Fruit fly (Drosophila melanogaster): Measurements from ENCODE around the gene CG32148.

Gene CG32148

dm6 chr3L:15013957-15014692, 9.2 kb upstream of the CG32148 start, which contains the start of gene Reck (continued):
- TF ChIP-seq nom (GFP tag; optimal IDR thresholded peaks at IDR 0.05) (peak; percentile 80), Hr51 (GFP tag; optimal IDR thresholded peaks at IDR 0.05) (peak; percentile 48 to 90), CG34224 (GFP tag; IDR thresholded peaks at IDR 0.05; ENCODE audit: partially characterized antibody) (no peak), CG32532 (GFP tag; IDR thresholded peaks at IDR 0.05) (peak; percentile 80; the same call in 1 of the 2 replicates), CG6689 (GFP tag; IDR thresholded peaks at IDR 0.05) (no peak), CrebB (tag; optimal IDR thresholded peaks at IDR 0.05) (peak; percentile 52), ttk (GFP tag; IDR thresholded peaks at IDR 0.05) (peak; percentile 44; the same call in 1 of the 2 replicates), CG11560 (tag; IDR thresholded peaks at IDR 0.05) (no peak), CG16779 (GFP tag; IDR thresholded peaks at IDR 0.05) (0 out of 2 replicates have a peak, but pooled peaks have one; percentile 11), stc (GFP tag; IDR thresholded peaks at IDR 0.05) (peak; percentile 85), CG5953 (GFP tag; IDR thresholded peaks at IDR 0.05) (peak; percentile 89), slp2 (GFP tag; optimal IDR thresholded peaks at IDR 0.05) (peak; percentile 35), MBD-R2 (GFP tag; IDR thresholded peaks at IDR 0.05) (no peak; the same call in 1 of the 2 replicates), crc (GFP tag; optimal IDR thresholded peaks at IDR 0.05) (peak; percentile 13), CG11504 (tag; optimal IDR thresholded peaks at IDR 0.05) (peak; percentile 87), CG7928 (GFP tag; optimal IDR thresholded peaks at IDR 0.05) (peak; percentile 5), CG31365 (tag; optimal IDR thresholded peaks at IDR 0.05) (peak; percentile 98), maf-S (GFP tag; optimal IDR thresholded peaks at IDR 0.05) (peak; percentile 15), CG3281 (GFP tag; optimal IDR thresholded peaks at IDR 0.05) (peak; percentile 84), CG4854 (GFP tag; optimal IDR thresholded peaks at IDR 0.05) (peak; percentile 81), ssp (GFP tag; IDR thresholded peaks at IDR 0.05) (peak; percentile 39; the same call in 1 of the 2 replicates), CG32767 (GFP tag; IDR thresholded peaks at IDR 0.05) (0 out of 2 replicates have a peak, but pooled peaks have one; percentile 19), chinmo (GFP tag; IDR thresholded peaks at IDR 0.05; ENCODE audit: partially characterized antibody) (no peak), CG18599 (GFP tag; optimal IDR thresholded peaks at IDR 0.05) (peak; percentile 86), HmgZ (tag; optimal IDR thresholded peaks at IDR 0.05) (no peak), CG1832 (GFP tag; optimal IDR thresholded peaks at IDR 0.05) (no peak), zen (tag; optimal IDR thresholded peaks at IDR 0.05) (peak; percentile 81), Gug (GFP tag; IDR thresholded peaks at IDR 0.05) (peak; percentile 64; the same call in 2 of the 4 replicates), Myb (GFP tag; optimal IDR thresholded peaks at IDR 0.05) (no peak), croc (GFP tag; conservative IDR thresholded peaks at IDR 0.05) (peak; percentile 38; the same call in 1 of the 3 replicates), mld (GFP tag; IDR thresholded peaks at IDR 0.05; ENCODE audit: partially characterized antibody) (no peak), CG8281 (tag; optimal IDR thresholded peaks at IDR 0.05) (peak; percentile 56), sisA (GFP tag; IDR thresholded peaks at IDR 0.05) (peak; percentile 84), NC2α (GFP tag; optimal IDR thresholded peaks at IDR 0.05) (peak; percentile 21), Opbp (GFP tag; IDR thresholded peaks at IDR 0.05; ENCODE audit: partially characterized antibody) (no peak), CG10274 (GFP tag; optimal IDR thresholded peaks at IDR 0.05) (peak; percentile 45), CG32772 (GFP tag; IDR thresholded peaks at IDR 0.05) (peak; percentile 55), eyg (GFP tag; optimal IDR thresholded peaks at IDR 0.05) (no peak), tap (tag; optimal IDR thresholded peaks at IDR 0.05) (peak; percentile 87), zen2 (GFP tag; IDR thresholded peaks at IDR 0.05; ENCODE audit: partially characterized antibody) (no peak), nau (GFP tag; optimal IDR thresholded peaks at IDR 0.05) (peak; percentile 73), CG8765 (GFP tag; IDR thresholded peaks at IDR 0.05) (peak; percentile 70), eve (GFP tag; optimal IDR thresholded peaks at IDR 0.05) (peak in 1 of 2 experiments; percentile 15), Pdp1 (GFP tag; optimal IDR thresholded peaks at IDR 0.05) (peak; percentile 46 to 81), Atf6 (GFP tag; IDR thresholded peaks at IDR 0.05) (peak; percentile 80; the same call in 1 of the 2 replicates), CG15514 (GFP tag; optimal IDR thresholded peaks at IDR 0.05) (peak; percentile 76), CG2678 (tag; optimal IDR thresholded peaks at IDR 0.05) (peak; percentile 87), gfzf (GFP tag; optimal IDR thresholded peaks at IDR 0.05) (peak; percentile 51)

Measured in whole organism, embryonic.